Worm (Caenorhabditis elegans) whole organism, young adult: Measurements from ENCODE around the gene jkk-1.

Source experiments
- ccch-3 ChIP-seq: fragments of 200-800 bp; sonication (Bioruptor generic); optimal IDR thresholded peaks from 2 replicates; lab custom pipeline; 2018; ENCODE audit warnings: mild to moderate bottlenecking, missing genetic modification characterization, missing compliant biosample characterization
- cebp-1 ChIP-seq, 2 experiments: fragments of 200-800 bp in 1 of 2; sonication (Bioruptor generic) in 1 of 2; sonication (generic microtip) in 1 of 2; IDR thresholded peaks in 1 of 2; optimal IDR thresholded peaks in 1 of 2; 2 replicates each; pipeline versions ENCODE4 v1.3.6 to Lab custom; 2017 to 2022; ENCODE audit warnings: missing compliant biosample characterization in 2 of 2, missing genetic modification characterization in 2 of 2, mild to moderate bottlenecking in 1 of 2, missing genetic modification reagents in 1 of 2, moderate library complexity in 1 of 2
- efl-1 ChIP-seq: fragments of 150-350 bp; optimal IDR thresholded peaks from 2 replicates; lab custom pipeline; 2014; ENCODE audit warnings: missing biosample characterization, missing genetic modification reagents, missing genetic modification characterization
- nfya-2 ChIP-seq: fragments of 200-800 bp; sonication (Bioruptor generic); IDR thresholded peaks from 2 replicates; pipeline ENCODE4 v1.3.6; 2022; ENCODE audit warnings: missing genetic modification reagents, missing genetic modification characterization, missing compliant biosample characterization
- nhr-90 ChIP-seq: sonication (generic microtip); optimal IDR thresholded peaks from 2 replicates; lab custom pipeline; 2016; ENCODE audit warnings: missing genotype, mild to moderate bottlenecking, missing genetic modification characterization, missing compliant biosample characterization
- pha-4 ChIP-seq: fragments of 150-350 bp; sonication (generic microtip); optimal IDR thresholded peaks from 2 replicates; lab custom pipeline; 2014; ENCODE audit warnings: missing biosample characterization, missing genetic modification reagents, missing genetic modification characterization
- ztf-25 ChIP-seq: fragments of 200-800 bp; sonication (Bioruptor generic); IDR thresholded peaks from 2 replicates; pipeline ENCODE4 v1.3.6; 2022; ENCODE audit warnings: missing genetic modification reagents, missing genetic modification characterization, missing compliant biosample characterization

ce11 chrX:5372638-5373037 is 4.4 kb downstream of the jkk-1 start, which contains the start of gene F35C8.8:
- TF ChIP-seq ztf-25 (GFP tag; lab: Robert Waterston, UW) = no peak
- TF ChIP-seq cebp-1 (GFP tag; IDR thresholded peaks at IDR 0.05; lab: Robert Waterston, UW) = no peak
- TF ChIP-seq cebp-1 (tag; optimal IDR thresholded peaks at IDR 0.05; lab: Kevin White, UChicago) = no peak
- TF ChIP-seq ccch-3 (GFP tag; lab: Kevin White, UChicago) = no peak
- TF ChIP-seq efl-1 (GFP tag; lab: Kevin White, UChicago) = peak; percentile 66
- TF ChIP-seq nhr-90 = no peak
- no peak for TF ChIP-seq nfya-2 (GFP tag; lab: Robert Waterston, UW)
- no peak for TF ChIP-seq pha-4 (tag; lab: Kevin White, UChicago)
